Worm (Caenorhabditis elegans): ENCODE results near the gene C05D12.4.
A peak's percentile ranks its signal among the peaks of the same experiment; 100 is the strongest.

C05D12.4 gene

ce11 chrII:11464427-11464944 is 32.8 kb downstream of the C05D12.4 start, which contains the start of the genes aars-1 and rga-1:
Gene aars-1 (minus strand): TSS chrII:11464497.
Gene rga-1 (plus strand): TSS chrII:11464894.
- TF ChIP-seq ceh-13 (GFP tag; optimal IDR thresholded peaks at IDR 0.05): no peak
- TF ChIP-seq B0310.2 (tag; optimal IDR thresholded peaks at IDR 0.05): no peak
- TF ChIP-seq F13C5.2 (tag; optimal IDR thresholded peaks at IDR 0.05): peak; percentile 27
- TF ChIP-seq hmbx-1 (tag; optimal IDR thresholded peaks at IDR 0.05): no peak
- TF ChIP-seq hnd-1 (tag; optimal IDR thresholded peaks at IDR 0.05): no peak
- no peak for TF ChIP-seq hmg-4 (GFP tag; optimal IDR thresholded peaks at IDR 0.05)
- no peak for TF ChIP-seq pes-1 (GFP tag; IDR thresholded peaks at IDR 0.05)
- TF ChIP-seq scrt-1 (GFP tag; IDR thresholded peaks at IDR 0.05): no peak
- peak; percentile 61 for TF ChIP-seq ets-7 (tag; optimal IDR thresholded peaks at IDR 0.05)
- TF ChIP-seq tbx-11 (GFP tag; IDR thresholded peaks at IDR 0.05): no peak

- no peak for TF ChIP-seq hnd-1 (tag; optimal IDR thresholded peaks at IDR 0.05)
- no peak for TF ChIP-seq F13C5.2 (tag; optimal IDR thresholded peaks at IDR 0.05)
- TF ChIP-seq hmg-4 (GFP tag; optimal IDR thresholded peaks at IDR 0.05): no peak
Observed at ce11 chrII:11467541-11467940, 35.9 kb downstream of the C05D12.4 start, which contains the start of gene klp-17. Gene klp-17 (minus strand): TSS chrII:11467641.

- TF ChIP-seq ceh-36 (tag; optimal IDR thresholded peaks at IDR 0.05) (no peak), hmg-4 (GFP tag; optimal IDR thresholded peaks at IDR 0.05) (no peak), tra-4 (tag; optimal IDR thresholded peaks at IDR 0.05) (no peak)
Observed at ce11 chrII:11469574-11470108, 38.0 kb downstream of the C05D12.4 start, which contains the start of gene cisd-1. Gene cisd-1 (minus strand): TSS chrII:11469624.

- TF ChIP-seq scrt-1 (GFP tag; IDR thresholded peaks at IDR 0.05): no peak
- no peak for TF ChIP-seq tra-4 (tag; optimal IDR thresholded peaks at IDR 0.05)
- no peak for TF ChIP-seq hmbx-1 (tag; optimal IDR thresholded peaks at IDR 0.05)
- no peak for TF ChIP-seq tbx-37 (GFP tag; conservative IDR thresholded peaks at IDR 0.05)
- no peak for TF ChIP-seq flt-1 (GFP tag; IDR thresholded peaks at IDR 0.05)
- TF ChIP-seq tbx-11 (GFP tag; IDR thresholded peaks at IDR 0.05): no peak
- no peak for TF ChIP-seq hnd-1 (tag; optimal IDR thresholded peaks at IDR 0.05)
- TF ChIP-seq ceh-36 (tag; optimal IDR thresholded peaks at IDR 0.05): no peak
- TF ChIP-seq hmg-4 (GFP tag; optimal IDR thresholded peaks at IDR 0.05): no peak
- TF ChIP-seq B0310.2 (tag; optimal IDR thresholded peaks at IDR 0.05): no peak
- no peak for TF ChIP-seq ama-1 (optimal IDR thresholded peaks at IDR 0.05)
- TF ChIP-seq ceh-13 (GFP tag; optimal IDR thresholded peaks at IDR 0.05): no peak
- no peak for TF ChIP-seq sea-1 (GFP tag; conservative IDR thresholded peaks at IDR 0.05)
Observed at ce11 chrII:11471916-11472315, 40.2 kb downstream of the C05D12.4 start, which contains the start of gene mfn-1. Gene mfn-1 (minus strand): TSS chrII:11472016.

- no peak for TF ChIP-seq sea-1 (GFP tag; conservative IDR thresholded peaks at IDR 0.05)
- no peak for TF ChIP-seq F13C5.2 (tag; optimal IDR thresholded peaks at IDR 0.05)
- TF ChIP-seq tbx-37 (GFP tag; conservative IDR thresholded peaks at IDR 0.05): no peak
- no peak for TF ChIP-seq ceh-13 (GFP tag; optimal IDR thresholded peaks at IDR 0.05)
- no peak for TF ChIP-seq scrt-1 (GFP tag; IDR thresholded peaks at IDR 0.05)
- TF ChIP-seq pes-1 (GFP tag; IDR thresholded peaks at IDR 0.05): no peak
- TF ChIP-seq ama-1 (optimal IDR thresholded peaks at IDR 0.05): no peak
- TF ChIP-seq B0310.2 (tag; optimal IDR thresholded peaks at IDR 0.05): no peak
- no peak for TF ChIP-seq hnd-1 (tag; optimal IDR thresholded peaks at IDR 0.05)
- TF ChIP-seq ceh-36 (tag; optimal IDR thresholded peaks at IDR 0.05): no peak
- TF ChIP-seq ets-7 (tag; optimal IDR thresholded peaks at IDR 0.05): no peak
- TF ChIP-seq tbx-11 (GFP tag; IDR thresholded peaks at IDR 0.05): no peak
- no peak for TF ChIP-seq hmbx-1 (tag; optimal IDR thresholded peaks at IDR 0.05)
- no peak for TF ChIP-seq hmg-4 (GFP tag; optimal IDR thresholded peaks at IDR 0.05)
- TF ChIP-seq tra-4 (tag; optimal IDR thresholded peaks at IDR 0.05): no peak
- TF ChIP-seq aly-1 (tag; optimal IDR thresholded peaks at IDR 0.05): no peak
- TF ChIP-seq flt-1 (GFP tag; IDR thresholded peaks at IDR 0.05): no peak
Observed at ce11 chrII:11472542-11472941, 40.9 kb downstream of the C05D12.4 start.

- TF ChIP-seq sea-1 (GFP tag; conservative IDR thresholded peaks at IDR 0.05) (no peak), pes-1 (GFP tag; IDR thresholded peaks at IDR 0.05) (no peak), aly-1 (tag; optimal IDR thresholded peaks at IDR 0.05) (no peak), ama-1 (optimal IDR thresholded peaks at IDR 0.05) (no peak), hmbx-1 (tag; optimal IDR thresholded peaks at IDR 0.05) (no peak), tra-4 (tag; optimal IDR thresholded peaks at IDR 0.05) (no peak), hmg-4 (GFP tag; optimal IDR thresholded peaks at IDR 0.05) (peak; percentile 22), F13C5.2 (tag; optimal IDR thresholded peaks at IDR 0.05) (peak; percentile 44), hnd-1 (tag; optimal IDR thresholded peaks at IDR 0.05) (no peak), ceh-13 (GFP tag; optimal IDR thresholded peaks at IDR 0.05) (no peak), flt-1 (GFP tag; IDR thresholded peaks at IDR 0.05) (peak; percentile 72), ets-7 (tag; optimal IDR thresholded peaks at IDR 0.05) (no peak), tbx-37 (GFP tag; conservative IDR thresholded peaks at IDR 0.05) (peak; percentile 62; the same call in 1 of the 2 replicates), B0310.2 (tag; optimal IDR thresholded peaks at IDR 0.05) (no peak), tbx-11 (GFP tag; IDR thresholded peaks at IDR 0.05) (no peak), scrt-1 (GFP tag; IDR thresholded peaks at IDR 0.05) (no peak), ceh-36 (tag; optimal IDR thresholded peaks at IDR 0.05) (no peak)
Observed at ce11 chrII:11473525-11474181, 42.0 kb downstream of the C05D12.4 start, which contains the start of the genes metl-1 and W02B12.11. Gene metl-1 (minus strand): TSS chrII:11473575. Gene W02B12.11 (plus strand): TSS chrII:11473861.

- TF ChIP-seq F13C5.2 (tag; optimal IDR thresholded peaks at IDR 0.05) (no peak), tbx-37 (GFP tag; conservative IDR thresholded peaks at IDR 0.05) (no peak), ceh-36 (tag; optimal IDR thresholded peaks at IDR 0.05) (no peak), scrt-1 (GFP tag; IDR thresholded peaks at IDR 0.05) (no peak), tra-4 (tag; optimal IDR thresholded peaks at IDR 0.05) (no peak), flt-1 (GFP tag; IDR thresholded peaks at IDR 0.05) (no peak), ets-7 (tag; optimal IDR thresholded peaks at IDR 0.05) (no peak), ceh-13 (GFP tag; optimal IDR thresholded peaks at IDR 0.05) (no peak), hmg-4 (GFP tag; optimal IDR thresholded peaks at IDR 0.05) (no peak), ama-1 (optimal IDR thresholded peaks at IDR 0.05) (no peak), pes-1 (GFP tag; IDR thresholded peaks at IDR 0.05) (no peak), hnd-1 (tag; optimal IDR thresholded peaks at IDR 0.05) (no peak), tbx-11 (GFP tag; IDR thresholded peaks at IDR 0.05) (no peak), hmbx-1 (tag; optimal IDR thresholded peaks at IDR 0.05) (no peak), sea-1 (GFP tag; conservative IDR thresholded peaks at IDR 0.05) (no peak), B0310.2 (tag; optimal IDR thresholded peaks at IDR 0.05) (no peak), aly-1 (tag; optimal IDR thresholded peaks at IDR 0.05) (no peak)
Observed at ce11 chrII:11476410-11476809, 44.7 kb downstream of the C05D12.4 start, which contains the start of gene W02B12.16. Gene W02B12.16 (minus strand): TSS chrII:11476510.
